Worm (Caenorhabditis elegans) whole organism, mixed stage, embryonic: ENCODE results near the gene T05C12.15.

Experiments
- M03D4.4 ChIP-seq: sonication (generic microtip); optimal IDR thresholded peaks from 2 replicates; lab custom pipeline; 2017; ENCODE audit warnings: mild to moderate bottlenecking, missing genetic modification characterization, missing compliant biosample characterization
- bed-3 ChIP-seq: fragments of 200-800 bp; sonication (Bioruptor generic); optimal IDR thresholded peaks from 3 replicates; lab custom pipeline; 2018; ENCODE audit warnings: mild to moderate bottlenecking, missing genetic modification characterization, moderate library complexity, missing compliant biosample characterization
- blmp-1 ChIP-seq: fragments of 150-350 bp; optimal IDR thresholded peaks from 2 replicates; lab custom pipeline; 2014; ENCODE audit warnings: missing biosample characterization, missing genetic modification characterization
- ceh-39 ChIP-seq: fragments of 150-350 bp; optimal IDR thresholded peaks from 2 replicates; lab custom pipeline; 2014; ENCODE audit warnings: missing biosample characterization, missing genetic modification characterization
- ceh-43 ChIP-seq: fragments of 200-800 bp; sonication (Bioruptor generic); optimal IDR thresholded peaks from 2 replicates; lab custom pipeline; 2018; ENCODE audit warnings: mild to moderate bottlenecking, missing genetic modification characterization, moderate library complexity, missing compliant biosample characterization
- ceh-83 ChIP-seq: fragments of 200-800 bp; sonication (Bioruptor generic); optimal IDR thresholded peaks from 2 replicates; lab custom pipeline; 2018; ENCODE audit warnings: mild to moderate bottlenecking, missing genetic modification characterization, missing compliant biosample characterization
- ces-1 ChIP-seq: fragments of 150-350 bp; optimal IDR thresholded peaks from 2 replicates; lab custom pipeline; 2014; ENCODE audit warnings: missing biosample characterization, missing genetic modification reagents, missing genetic modification characterization
- cnd-1 ChIP-seq: fragments of 200-800 bp; sonication (Bioruptor generic); optimal IDR thresholded peaks from 2 replicates; lab custom pipeline; 2018; ENCODE audit warnings: mild to moderate bottlenecking, missing genetic modification characterization, missing compliant biosample characterization
- drap-1 ChIP-seq: fragments of 200-800 bp; sonication (Bioruptor generic); optimal IDR thresholded peaks from 3 replicates; lab custom pipeline; 2018; ENCODE audit warnings: mild to moderate bottlenecking, missing genetic modification characterization, missing compliant biosample characterization
- flh-1 ChIP-seq: fragments of 200-800 bp; sonication (Bioruptor generic); optimal IDR thresholded peaks from 2 replicates; lab custom pipeline; 2018; ENCODE audit warnings: mild to moderate bottlenecking, missing genetic modification characterization, moderate library complexity, missing compliant biosample characterization
- ham-2 ChIP-seq: fragments of 200-800 bp; sonication (Bioruptor generic); optimal IDR thresholded peaks from 2 replicates; lab custom pipeline; 2018; ENCODE audit warnings: mild to moderate bottlenecking, missing genetic modification characterization, missing compliant biosample characterization
- hlh-1 ChIP-seq: fragments of 150-350 bp; optimal IDR thresholded peaks from 2 replicates; lab custom pipeline; 2014; ENCODE audit warnings: missing biosample characterization, missing genetic modification reagents, missing genetic modification characterization
- lin-13 ChIP-seq: fragments of 150-350 bp; optimal IDR thresholded peaks from 2 replicates; lab custom pipeline; 2014; ENCODE audit warnings: missing biosample characterization, missing genetic modification characterization
- lin-32 ChIP-seq: fragments of 200-800 bp; sonication (Bioruptor generic); optimal IDR thresholded peaks from 2 replicates; lab custom pipeline; 2018; ENCODE audit warnings: mild to moderate bottlenecking, missing genetic modification characterization, missing compliant biosample characterization
- lsy-2 ChIP-seq: fragments of 150-350 bp; optimal IDR thresholded peaks from 2 replicates; lab custom pipeline; 2014; ENCODE audit warnings: missing biosample characterization, missing genetic modification characterization
- mab-5 ChIP-seq: fragments of 150-350 bp; optimal IDR thresholded peaks from 2 replicates; lab custom pipeline; 2014; ENCODE audit warnings: missing biosample characterization, missing genetic modification characterization
- mep-1 ChIP-seq: fragments of 150-350 bp; optimal IDR thresholded peaks from 2 replicates; lab custom pipeline; 2017; ENCODE audit warnings: missing biosample characterization, missing genetic modification reagents, missing genetic modification characterization, inconsistent platforms
- mls-2 ChIP-seq: sonication (generic microtip); optimal IDR thresholded peaks from 2 replicates; lab custom pipeline; 2016; ENCODE audit warnings: mild to moderate bottlenecking, missing genetic modification characterization, moderate library complexity, missing compliant biosample characterization
- nhr-12 ChIP-seq: fragments of 150-350 bp; optimal IDR thresholded peaks from 2 replicates; lab custom pipeline; 2014; ENCODE audit warnings: missing biosample characterization, missing genetic modification characterization
- nhr-2 ChIP-seq: fragments of 150-350 bp; optimal IDR thresholded peaks from 2 replicates; lab custom pipeline; 2014; ENCODE audit warnings: missing biosample characterization, missing genetic modification characterization
- nhr-237 ChIP-seq: fragments of 150-350 bp; optimal IDR thresholded peaks from 2 replicates; lab custom pipeline; 2014; ENCODE audit warnings: missing biosample characterization, missing genetic modification characterization
- nhr-28 ChIP-seq: fragments of 150-350 bp; optimal IDR thresholded peaks from 2 replicates; lab custom pipeline; 2014; ENCODE audit warnings: missing biosample characterization, missing genetic modification characterization
- pha-4 ChIP-seq: fragments of 150-350 bp; optimal IDR thresholded peaks from 2 replicates; lab custom pipeline; 2018; ENCODE audit warnings: missing biosample characterization, missing genetic modification reagents, missing genetic modification characterization
- sem-2 ChIP-seq: fragments of 200-800 bp; sonication (Bioruptor generic); optimal IDR thresholded peaks from 2 replicates; lab custom pipeline; 2018; ENCODE audit warnings: mild to moderate bottlenecking, missing genetic modification characterization, missing compliant biosample characterization
- snpc-4 ChIP-seq: fragments of 150-350 bp; optimal IDR thresholded peaks from 2 replicates; lab custom pipeline; 2014; ENCODE audit warnings: missing biosample characterization, missing genetic modification characterization
- sptf-1 ChIP-seq: sonication (generic microtip); optimal IDR thresholded peaks from 2 replicates; lab custom pipeline; 2017; ENCODE audit warnings: mild to moderate bottlenecking, missing genetic modification characterization, moderate library complexity, missing compliant biosample characterization
- tbx-8 ChIP-seq: fragments of 200-800 bp; sonication (Bioruptor generic); optimal IDR thresholded peaks from 2 replicates; lab custom pipeline; 2018; ENCODE audit warnings: mild to moderate bottlenecking, missing genetic modification characterization, moderate library complexity, missing compliant biosample characterization
- unc-120 ChIP-seq: sonication (generic microtip); optimal IDR thresholded peaks from 2 replicates; lab custom pipeline; 2017; ENCODE audit warnings: missing genetic modification characterization, missing compliant biosample characterization; ENCODE audit not compliant: poor library complexity, severe bottlenecking
- unc-39 ChIP-seq: fragments of 150-350 bp; optimal IDR thresholded peaks from 2 replicates; lab custom pipeline; 2014; ENCODE audit warnings: missing biosample characterization, missing genetic modification characterization
- unc-62 ChIP-seq: fragments of 150-350 bp; optimal IDR thresholded peaks from 2 replicates; lab custom pipeline; 2014; ENCODE audit warnings: missing biosample characterization, missing genetic modification reagents, missing genetic modification characterization
- zip-8 ChIP-seq: fragments of 150-350 bp; optimal IDR thresholded peaks from 2 replicates; lab custom pipeline; 2014; ENCODE audit warnings: missing biosample characterization, missing genetic modification characterization
- ztf-11 ChIP-seq: fragments of 150-350 bp; optimal IDR thresholded peaks from 2 replicates; lab custom pipeline; 2014; ENCODE audit warnings: missing biosample characterization, missing genetic modification characterization

The T05C12.15 gene

DNA sequence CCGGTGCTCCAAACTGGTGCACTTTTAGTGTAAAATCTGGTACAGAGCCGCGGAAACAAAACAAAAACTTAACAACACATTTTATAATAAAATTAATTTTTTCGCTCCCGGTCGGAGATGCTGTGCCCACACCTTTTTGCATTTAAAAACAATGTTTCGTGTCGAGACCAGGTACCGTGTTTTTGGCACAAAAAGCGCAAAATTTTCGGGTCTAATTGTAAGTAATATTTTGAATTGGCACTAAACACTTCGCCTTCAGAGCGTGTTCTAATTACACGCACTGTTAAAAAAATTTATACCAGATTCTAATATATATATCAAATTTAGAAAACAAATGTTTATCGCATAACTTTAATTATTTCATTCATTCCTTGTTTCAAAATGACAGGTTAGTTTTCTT, 12.1 kb downstream of the T05C12.15 start, which contains the start of gene dylt-3:
Gene dylt-3, plus strand, starts transcription at position 301 of the 400 bp plus-strand sequence.
- no peak for TF ChIP-seq sem-2 (GFP tag; lab: Kevin White, UChicago)

DNA sequence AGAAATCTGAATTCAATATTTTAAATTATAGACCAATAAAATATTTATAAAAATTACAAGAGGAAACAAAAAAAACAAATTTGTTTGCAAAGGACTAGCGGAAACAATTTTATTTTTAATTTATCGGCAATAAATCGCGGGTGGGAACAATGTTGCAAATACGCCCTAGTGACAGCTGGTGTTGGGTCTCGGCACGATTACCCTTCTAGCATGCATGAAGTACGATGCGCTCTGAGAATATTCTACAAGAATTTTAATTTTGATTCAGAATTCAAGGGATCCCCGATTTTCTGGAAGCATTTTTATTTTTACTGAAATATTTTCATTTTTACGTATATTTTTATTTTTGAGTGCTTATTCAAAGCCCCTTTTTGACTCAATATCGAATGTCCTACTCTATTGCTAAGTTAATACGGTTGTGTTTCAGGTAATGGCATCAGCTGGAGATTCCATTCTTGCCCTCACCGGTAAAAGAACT, 15.7 kb downstream of the T05C12.15 start, which contains the start of the genes mig-5 and cct-1:
Gene mig-5, minus strand, starts transcription at position 8 of the 478 bp plus-strand sequence.
Gene cct-1, plus strand, starts transcription at position 428 of the 478 bp plus-strand sequence.
- TF ChIP-seq mls-2 (tag; lab: Kevin White, UChicago) (no peak), mep-1 (peak; percentile 98), ces-1 (GFP tag; lab: Kevin White, UChicago) (peak; percentile 87), lin-32 (GFP tag; lab: Kevin White, UChicago) (peak; percentile 59), unc-62 (peak; percentile 86), ztf-11 (tag; lab: Kevin White, UChicago) (no peak), lin-13 (peak; percentile 91), nhr-237 (peak; percentile 96), blmp-1 (tag; lab: Kevin White, UChicago) (peak; percentile 40), lsy-2 (tag; lab: Kevin White, UChicago) (peak; percentile 100), mab-5 (tag; lab: Kevin White, UChicago) (peak; percentile 70), ceh-43 (GFP tag; lab: Kevin White, UChicago) (peak; percentile 8), tbx-8 (GFP tag; lab: Kevin White, UChicago) (no peak), hlh-1 (tag; lab: Kevin White, UChicago) (peak; percentile 87), ham-2 (peak; percentile 40), nhr-28 (tag; lab: Kevin White, UChicago) (no peak), pha-4 (tag; lab: Kevin White, UChicago) (peak; percentile 96), ceh-39 (peak; percentile 91), M03D4.4 (tag; lab: Kevin White, UChicago) (peak; percentile 61), drap-1 (GFP tag; lab: Kevin White, UChicago) (peak; percentile 40), sptf-1 (peak; percentile 67), sem-2 (GFP tag; lab: Kevin White, UChicago) (no peak), cnd-1 (tag; lab: Kevin White, UChicago) (peak; percentile 96), nhr-2 (tag; lab: Kevin White, UChicago) (peak; percentile 60)

DNA sequence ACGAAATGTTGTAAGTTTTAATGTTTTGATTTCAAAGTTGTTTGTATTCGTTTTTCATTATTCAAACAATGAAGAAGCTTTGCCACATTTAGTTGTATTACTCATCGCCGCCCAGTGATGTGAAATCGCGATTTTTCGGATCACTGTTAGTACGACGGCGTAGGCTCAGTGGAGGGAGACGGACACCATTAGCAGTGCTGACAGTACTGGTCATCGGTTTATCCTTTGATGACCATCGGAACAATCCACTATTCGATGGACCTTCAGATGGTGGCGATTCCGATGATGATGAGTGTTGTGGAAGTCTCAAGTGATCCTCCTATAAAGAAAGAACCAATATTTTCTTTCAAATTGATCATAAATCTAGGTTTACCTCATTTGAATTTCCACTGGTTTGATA, 18.1 kb downstream of the T05C12.15 start:
- TF ChIP-seq ham-2 = no peak
- no peak for TF ChIP-seq ceh-39
- TF ChIP-seq unc-120 (tag; lab: Kevin White, UChicago) = no peak
- TF ChIP-seq unc-62 = no peak
- TF ChIP-seq zip-8 = no peak

DNA sequence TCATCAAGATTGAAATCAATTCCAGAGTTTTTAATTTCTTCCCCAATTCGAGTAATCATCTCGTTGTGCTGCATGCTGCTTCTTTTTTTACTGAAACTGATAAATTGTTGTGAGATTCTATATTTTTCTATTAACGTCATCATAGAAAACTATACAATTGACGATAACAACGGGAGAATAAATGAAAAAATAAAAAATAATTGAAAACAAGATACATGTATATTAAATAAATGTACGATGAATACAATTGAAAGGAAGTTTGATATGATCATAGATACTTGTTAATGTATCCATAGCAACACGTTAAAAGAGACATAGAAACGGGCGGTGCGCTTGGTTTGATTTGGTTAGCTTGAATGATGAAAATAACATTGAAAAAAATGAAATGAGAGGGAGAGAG, 21.1 kb downstream of the T05C12.15 start, which contains the start of gene T05C12.8:
Gene T05C12.8, minus strand, starts transcription at position 101 of the 400 bp plus-strand sequence.
- TF ChIP-seq drap-1 (GFP tag; lab: Kevin White, UChicago) (no peak), cnd-1 (tag; lab: Kevin White, UChicago) (no peak), snpc-4 (tag; lab: Kevin White, UChicago) (no peak), ces-1 (GFP tag; lab: Kevin White, UChicago) (peak; percentile 15)

DNA sequence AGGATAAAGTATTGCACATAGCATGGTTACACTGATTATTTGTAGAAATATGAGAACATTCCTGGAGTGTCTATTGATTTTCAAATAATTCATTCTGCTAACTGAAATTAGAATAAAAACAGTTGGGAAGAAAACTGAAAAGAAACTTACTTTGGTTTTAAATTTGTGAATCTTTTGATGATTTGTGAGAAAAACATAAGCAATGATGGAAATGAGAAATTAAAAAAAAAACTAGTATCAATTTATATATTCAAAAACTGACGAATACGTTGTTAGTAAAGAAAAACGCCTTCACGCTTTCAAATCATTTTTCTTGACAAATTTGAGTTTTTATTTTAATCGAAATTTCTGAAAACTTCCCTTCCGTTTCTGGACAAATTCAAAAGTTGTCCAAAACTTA, 23.7 kb downstream of the T05C12.15 start, which contains the start of gene T05C12.9:
Gene T05C12.9, minus strand, starts transcription at position 101 of the 400 bp plus-strand sequence.
- no peak for TF ChIP-seq nhr-12 (tag; lab: Kevin White, UChicago)
- TF ChIP-seq ceh-39 = no peak
- TF ChIP-seq zip-8 = no peak
- no peak for TF ChIP-seq ham-2
- TF ChIP-seq ces-1 (GFP tag; lab: Kevin White, UChicago) = no peak

DNA sequence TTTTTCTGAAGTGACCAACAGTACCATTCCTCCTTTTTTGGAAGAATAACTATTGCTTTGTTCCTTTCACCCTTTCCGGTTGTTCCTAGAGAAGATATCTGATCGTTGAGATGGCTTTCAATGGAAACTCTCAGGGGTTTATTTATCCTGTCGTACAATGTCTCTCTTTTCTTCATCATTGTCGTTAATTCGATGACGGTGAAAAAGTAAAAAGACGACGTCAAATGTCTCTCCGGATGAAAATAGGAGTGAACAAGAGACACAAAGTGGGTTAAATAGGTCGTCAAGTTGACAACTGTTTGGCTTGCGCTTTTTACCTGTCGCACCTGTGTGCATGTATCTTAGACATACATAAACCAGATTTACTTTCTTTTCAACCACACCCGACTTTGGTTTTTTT, 24.5 kb downstream of the T05C12.15 start:
- TF ChIP-seq tbx-8 (GFP tag; lab: Kevin White, UChicago) (no peak), ceh-83 (GFP tag; lab: Kevin White, UChicago) (no peak), flh-1 (GFP tag; lab: Kevin White, UChicago) (no peak), lin-32 (GFP tag; lab: Kevin White, UChicago) (no peak), mab-5 (tag; lab: Kevin White, UChicago) (no peak), M03D4.4 (tag; lab: Kevin White, UChicago) (no peak), unc-120 (tag; lab: Kevin White, UChicago) (no peak), unc-39 (no peak), drap-1 (GFP tag; lab: Kevin White, UChicago) (no peak), bed-3 (GFP tag; lab: Kevin White, UChicago) (no peak), ceh-39 (no peak), blmp-1 (tag; lab: Kevin White, UChicago) (no peak), unc-62 (no peak), ces-1 (GFP tag; lab: Kevin White, UChicago) (no peak)
